Worm (Caenorhabditis elegans) whole organism, late embryonic: ENCODE data around the gene R07E5.11.
A peak's percentile ranks its signal among the peaks of the same experiment; 100 is the strongest.
"Not testable (repeated sequence)": the region's sequence is repeated elsewhere in the genome, so short reads cannot be mapped to it uniquely, and the experiment has no call there.

Experiments used
- F13H6.1 ChIP-seq: sonication (generic microtip); optimal IDR thresholded peaks from 2 replicates; lab custom pipeline; 2016; ENCODE audit warnings: missing genetic modification characterization, missing compliant biosample characterization
- ceh-34 ChIP-seq: sonication (generic microtip); optimal IDR thresholded peaks from 2 replicates; lab custom pipeline; 2016; ENCODE audit warnings: mild to moderate bottlenecking, missing genetic modification characterization, missing compliant biosample characterization
- nhr-11 ChIP-seq: fragments of 150-350 bp; optimal IDR thresholded peaks from 2 replicates; lab custom pipeline; 2014; ENCODE audit warnings: missing biosample characterization, missing genetic modification characterization

- not testable (repeated sequence) for TF ChIP-seq nhr-11
- TF ChIP-seq ceh-34 (tag; lab: Kevin White, UChicago) (peak; percentile 56), F13H6.1 (tag; lab: Kevin White, UChicago) (peak; percentile 34)
These were observed 36.3 kb downstream of the R07E5.11 start for ce11 chrIII:4378600-4379293.
